Worm (Caenorhabditis elegans) whole organism, midembryonic: Measurements from ENCODE around the gene B0244.4.

ENCODE experiments used
- T22C8.4 ChIP-seq: fragments of 200-800 bp; sonication (Bioruptor generic); IDR thresholded peaks from 2 replicates; pipeline ENCODE4 v1.3.6; 2022; ENCODE audit warnings: missing genetic modification characterization, missing compliant biosample characterization
- cog-1 ChIP-seq: sonication (generic microtip); optimal IDR thresholded peaks from 2 replicates; lab custom pipeline; 2016; ENCODE audit warnings: missing genetic modification characterization, missing compliant biosample characterization
- flt-1 ChIP-seq: fragments of 200-800 bp; sonication (Bioruptor generic); IDR thresholded peaks from 2 replicates; pipeline ENCODE4 v1.3.6; 2022; ENCODE audit warnings: missing genetic modification characterization, missing compliant biosample characterization
- tab-1 ChIP-seq: fragments of 200-800 bp; sonication (Bioruptor generic); IDR thresholded peaks from 2 replicates; pipeline ENCODE4 v1.3.6; 2022; ENCODE audit warnings: missing genetic modification characterization, missing compliant biosample characterization

- TF ChIP-seq cog-1 (tag; lab: Kevin White, UChicago) (no peak), T22C8.4 (GFP tag; lab: Robert Waterston, UW) (no peak), flt-1 (GFP tag; lab: Robert Waterston, UW) (no peak), tab-1 (no peak)
Measured at ce11 chrIII:5757492-5758045, 10.3 kb downstream of the B0244.4 start.
